Fruit fly (Drosophila melanogaster): ENCODE results near the gene Oseg4.

Oseg4 gene

DNA sequence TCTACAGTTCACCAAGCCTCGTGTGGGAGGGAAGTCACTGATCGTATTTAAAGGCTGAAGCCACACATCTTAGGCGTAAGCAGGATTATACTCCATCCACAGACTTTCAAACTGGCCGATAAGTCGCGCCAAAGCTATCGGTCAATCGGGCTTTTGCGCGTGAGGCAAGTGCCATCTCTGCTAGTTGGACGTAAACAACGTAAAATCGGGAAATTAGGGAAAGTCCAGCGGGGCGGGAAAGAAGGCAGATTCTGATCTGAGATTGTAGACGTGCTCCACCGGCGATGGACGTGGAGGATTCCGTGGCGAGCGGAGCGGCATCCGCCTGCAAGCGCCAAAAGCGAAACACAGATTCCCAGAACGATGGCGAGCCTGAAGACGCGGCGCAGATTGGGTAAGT lies 20.6 kb upstream of the Oseg4 start, which contains the start of gene CG8001 (continued):
- no peak for TF ChIP-seq Ets65A (GFP tag)
- no peak for TF ChIP-seq yki (optimal IDR thresholded peaks at IDR 0.05)
- TF ChIP-seq crp (GFP tag; optimal IDR thresholded peaks at IDR 0.05): no peak
- TF ChIP-seq CG18476 (GFP tag; optimal IDR thresholded peaks at IDR 0.05): no peak
- TF ChIP-seq CG42726 (GFP tag; IDR thresholded peaks at IDR 0.05; ENCODE audit: partially characterized antibody): no peak
- no peak for TF ChIP-seq cad (GFP tag; optimal IDR thresholded peaks at IDR 0.05)
- TF ChIP-seq p53 (GFP tag; optimal IDR thresholded peaks at IDR 0.05): no peak
- no peak for TF ChIP-seq fd64A (GFP tag; optimal IDR thresholded peaks at IDR 0.05)
- TF ChIP-seq nau (GFP tag; optimal IDR thresholded peaks at IDR 0.05): no peak
- no peak for TF ChIP-seq sd (tag; optimal IDR thresholded peaks at IDR 0.05)
- TF ChIP-seq CG1602 (GFP tag; optimal IDR thresholded peaks at IDR 0.05): no peak
- no peak for TF ChIP-seq CG4404 (GFP tag; IDR thresholded peaks at IDR 0.05)
- TF ChIP-seq ewg (GFP tag; optimal IDR thresholded peaks at IDR 0.05): no peak
- TF ChIP-seq CG10543 (GFP tag; optimal IDR thresholded peaks at IDR 0.05): no peak
- TF ChIP-seq cas (GFP tag; IDR thresholded peaks at IDR 0.05): no peak
- no peak for TF ChIP-seq Hsf (GFP tag; optimal IDR thresholded peaks at IDR 0.05)
- no peak for TF ChIP-seq CG7556 (GFP tag; optimal IDR thresholded peaks at IDR 0.05)
- peak; percentile 71 for TF ChIP-seq unc-4 (GFP tag; IDR thresholded peaks at IDR 0.05; ENCODE audit: partially characterized antibody)
- TF ChIP-seq CG2116 (GFP tag; optimal IDR thresholded peaks at IDR 0.05): peak; percentile 13
- TF ChIP-seq PHDP (tag; optimal IDR thresholded peaks at IDR 0.05): no peak
- no peak for TF ChIP-seq chif (GFP tag; optimal IDR thresholded peaks at IDR 0.05)
- no peak for TF ChIP-seq trem (tag; optimal IDR thresholded peaks at IDR 0.05)
- no peak for TF ChIP-seq CG4730 (GFP tag; IDR thresholded peaks at IDR 0.05)
- peak; percentile 90 for TF ChIP-seq Dp (GFP tag; optimal IDR thresholded peaks at IDR 0.05)
- no peak for TF ChIP-seq CG10979 (tag; optimal IDR thresholded peaks at IDR 0.05)
- no peak for TF ChIP-seq emc (GFP tag; optimal IDR thresholded peaks at IDR 0.05)
- TF ChIP-seq CG17612 (GFP tag; IDR thresholded peaks at IDR 0.05): no peak
- no peak for TF ChIP-seq Hr3 (GFP tag; optimal IDR thresholded peaks at IDR 0.05)
- no peak for TF ChIP-seq Jarid2 (GFP tag; optimal IDR thresholded peaks at IDR 0.05)
- no peak for TF ChIP-seq Sox102F (GFP tag; optimal IDR thresholded peaks at IDR 0.05)
- no peak for TF ChIP-seq ERR (GFP tag; optimal IDR thresholded peaks at IDR 0.05)
- TF ChIP-seq Fer3 (tag; optimal IDR thresholded peaks at IDR 0.05): no peak
- peak; percentile 61; the same call in 3 of the 4 replicates for TF ChIP-seq Dll (GFP tag; IDR thresholded peaks at IDR 0.05; ENCODE audit: partially characterized antibody)
- no peak for TF ChIP-seq CG17359 (tag; optimal IDR thresholded peaks at IDR 0.05)
- TF ChIP-seq ac (GFP tag; optimal IDR thresholded peaks at IDR 0.05): no peak
- no peak for TF ChIP-seq CG8924 (tag; optimal IDR thresholded peaks at IDR 0.05)
- TF ChIP-seq CG12744 (GFP tag; optimal IDR thresholded peaks at IDR 0.05): no peak
- TF ChIP-seq CG10321 (GFP tag; IDR thresholded peaks at IDR 0.05): no peak
- no peak for TF ChIP-seq CG10462 (GFP tag; optimal IDR thresholded peaks at IDR 0.05)
- peak; percentile 49; the same call in 2 of the 3 replicates for TF ChIP-seq Opbp (GFP tag; IDR thresholded peaks at IDR 0.05; ENCODE audit: partially characterized antibody)
- no peak for TF ChIP-seq Blimp-1 (GFP tag; optimal IDR thresholded peaks at IDR 0.05)
- no peak for TF ChIP-seq CrebB (tag; optimal IDR thresholded peaks at IDR 0.05)
- TF ChIP-seq nerfin-1 (tag; optimal IDR thresholded peaks at IDR 0.05): no peak
- TF ChIP-seq az2 (GFP tag; optimal IDR thresholded peaks at IDR 0.05): no peak
- TF ChIP-seq MBD-R2 (GFP tag; IDR thresholded peaks at IDR 0.05): peak; percentile 91
- no peak for TF ChIP-seq CG18619 (GFP tag; optimal IDR thresholded peaks at IDR 0.05)
- TF ChIP-seq hbn (GFP tag; IDR thresholded peaks at IDR 0.05; ENCODE audit: partially characterized antibody): peak; percentile 66
- no peak for TF ChIP-seq CG12071 (GFP tag; optimal IDR thresholded peaks at IDR 0.05)
- TF ChIP-seq zen2 (GFP tag; IDR thresholded peaks at IDR 0.05; ENCODE audit: partially characterized antibody): no peak; the same call in none of the 3 replicates
- no peak for TF ChIP-seq Meics (GFP tag; optimal IDR thresholded peaks at IDR 0.05)
- TF ChIP-seq CG9876 (GFP tag; optimal IDR thresholded peaks at IDR 0.05): no peak
